Fruit fly (Drosophila melanogaster): ENCODE results near the gene Mau2.

Gene Mau2

DNA sequence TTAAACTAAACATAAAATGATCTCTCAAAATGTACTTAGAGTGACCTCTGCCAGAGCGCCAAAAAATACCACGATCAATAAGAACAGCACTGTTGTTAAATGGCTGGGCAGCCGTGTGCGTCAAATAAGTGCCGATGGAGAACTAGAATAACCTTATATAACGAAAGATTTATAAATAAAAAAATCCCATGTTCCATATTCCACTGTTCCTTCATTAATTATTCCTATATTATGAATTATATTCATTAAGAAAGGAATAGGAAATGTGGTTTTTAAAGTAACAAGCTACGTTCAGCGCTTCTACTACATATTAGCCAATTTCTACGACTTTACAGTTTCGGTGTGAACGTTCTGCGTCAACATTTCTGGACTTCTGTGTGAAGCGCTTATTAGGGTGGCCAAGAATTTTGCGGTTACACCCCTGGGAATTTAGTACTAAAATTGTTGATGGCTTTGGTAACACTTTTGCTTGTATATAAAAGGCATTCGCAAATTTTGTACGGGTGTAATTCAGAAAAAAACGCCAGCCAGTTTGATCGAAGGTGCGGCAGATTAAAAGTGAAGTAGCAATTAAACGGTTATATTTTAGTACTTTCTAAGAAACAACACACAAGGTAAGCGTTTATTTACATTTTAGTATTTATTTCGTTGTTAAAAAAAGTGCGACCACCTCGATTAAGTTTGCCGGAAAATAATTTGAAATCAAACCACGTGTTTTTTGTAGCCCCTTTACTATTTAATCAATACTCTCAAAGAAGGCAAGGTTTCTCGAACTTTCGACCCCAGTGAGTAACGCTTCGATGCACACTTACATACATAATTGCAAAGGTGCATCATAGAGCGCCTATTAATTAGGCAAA lies 33.4 kb downstream of the Mau2 start, which contains the start of the genes tefu and Hsc70-4 (continued):
- TF ChIP-seq zf30C (GFP tag; optimal IDR thresholded peaks at IDR 0.05) (no peak), CG15601 (tag; optimal IDR thresholded peaks at IDR 0.05) (peak; percentile 57), NFAT (GFP tag; IDR thresholded peaks at IDR 0.05) (peak; percentile 59), Aef1 (GFP tag; IDR thresholded peaks at IDR 0.05) (peak; percentile 86), CG31365 (tag; optimal IDR thresholded peaks at IDR 0.05) (peak; percentile 4), zfh1 (GFP tag; IDR thresholded peaks at IDR 0.05) (peak; percentile 63; the same call in 1 of the 3 replicates), CG8478 (optimal IDR thresholded peaks at IDR 0.05) (no peak), MESR4 (GFP tag; optimal IDR thresholded peaks at IDR 0.05) (peak; percentile 61), Rfx (GFP tag; IDR thresholded peaks at IDR 0.05) (peak; percentile 88), esg (GFP tag; conservative IDR thresholded peaks at IDR 0.05) (peak; percentile 74), Hmx (GFP tag; optimal IDR thresholded peaks at IDR 0.05) (no peak), rib (GFP tag; IDR thresholded peaks at IDR 0.05) (peak; percentile 81; the same call in 1 of the 2 replicates), CG6683 (GFP tag; optimal IDR thresholded peaks at IDR 0.05) (no peak), Max (GFP tag; optimal IDR thresholded peaks at IDR 0.05) (peak; percentile 54), CG17802 (tag; optimal IDR thresholded peaks at IDR 0.05) (peak; percentile 97), Dip2 (GFP tag; IDR thresholded peaks at IDR 0.05) (0 out of 2 replicates have a peak, but pooled peaks have one; percentile 28), CG18764 (GFP tag; optimal IDR thresholded peaks at IDR 0.05) (peak; percentile 67), CG17568 (GFP tag; optimal IDR thresholded peaks at IDR 0.05) (no peak), Poxn (GFP tag; IDR thresholded peaks at IDR 0.05) (no peak; the same call in 1 of the 2 replicates), CG8765 (GFP tag; IDR thresholded peaks at IDR 0.05) (peak; percentile 78), CG13287 (GFP tag; IDR thresholded peaks at IDR 0.05; ENCODE audit: partially characterized antibody) (peak; percentile 31), gfzf (GFP tag; optimal IDR thresholded peaks at IDR 0.05) (peak; percentile 96), CG2875 (GFP tag; optimal IDR thresholded peaks at IDR 0.05) (no peak), CG7987 (GFP tag; optimal IDR thresholded peaks at IDR 0.05) (peak; percentile 14), HLHmδ (GFP tag; optimal IDR thresholded peaks at IDR 0.05) (no peak), abd-A (tag; optimal IDR thresholded peaks at IDR 0.05) (no peak), Chrac-16 (GFP tag; optimal IDR thresholded peaks at IDR 0.05) (peak; percentile 81), odd (GFP tag; optimal IDR thresholded peaks at IDR 0.05) (peak; percentile 31), pita (GFP tag; optimal IDR thresholded peaks at IDR 0.05) (no peak), Deaf1 (tag; optimal IDR thresholded peaks at IDR 0.05) (no peak), CG11695 (GFP tag; IDR thresholded peaks at IDR 0.05) (no peak), ken (GFP tag; IDR thresholded peaks at IDR 0.05) (peak; percentile 81), CG10431 (GFP tag; optimal IDR thresholded peaks at IDR 0.05) (no peak), Med (GFP tag) (peak; percentile 94), Opbp (GFP tag; IDR thresholded peaks at IDR 0.05; ENCODE audit: partially characterized antibody) (peak; percentile 43; the same call in 2 of the 3 replicates), CG18011 (GFP tag; optimal IDR thresholded peaks at IDR 0.05) (no peak), Adf1 (GFP tag; IDR thresholded peaks at IDR 0.05) (no peak; the same call in 1 of the 2 replicates), mirr (GFP tag; optimal IDR thresholded peaks at IDR 0.05) (no peak), CG9876 (GFP tag; optimal IDR thresholded peaks at IDR 0.05) (peak; percentile 64), CG15011 (GFP tag; optimal IDR thresholded peaks at IDR 0.05) (peak; percentile 54), tap (tag; optimal IDR thresholded peaks at IDR 0.05) (no peak), CG10462 (GFP tag; optimal IDR thresholded peaks at IDR 0.05) (peak; percentile 28), dpn (GFP tag; optimal IDR thresholded peaks at IDR 0.05) (peak; percentile 79 to 83), gcm (GFP tag; optimal IDR thresholded peaks at IDR 0.05) (no peak), Side (GFP tag; optimal IDR thresholded peaks at IDR 0.05) (peak; percentile 14), CG10654 (GFP tag; optimal IDR thresholded peaks at IDR 0.05) (peak; percentile 81), CG7372 (GFP tag; IDR thresholded peaks at IDR 0.05) (peak; percentile 73), az2 (GFP tag; optimal IDR thresholded peaks at IDR 0.05) (peak; percentile 65), stwl (tag; optimal IDR thresholded peaks at IDR 0.05) (peak; percentile 70)

Data from whole organism, embryonic.